Fruit fly (Drosophila melanogaster): ENCODE data around the gene CG13023.

CG13023 gene

dm6 chr3L:16957534-16958396 lies 30.5 kb upstream of the CG13023 start, which contains the start of gene Cpr73D (continued):
- TF ChIP-seq Vsx1 (GFP tag; optimal IDR thresholded peaks at IDR 0.05): peak; percentile 57
- no peak for TF ChIP-seq CG17912 (GFP tag; optimal IDR thresholded peaks at IDR 0.05)
- TF ChIP-seq Spps (tag; optimal IDR thresholded peaks at IDR 0.05): no peak
- TF ChIP-seq CG18476 (GFP tag; optimal IDR thresholded peaks at IDR 0.05): no peak
- no peak for TF ChIP-seq HLH54F (GFP tag; optimal IDR thresholded peaks at IDR 0.05)
- no peak for TF ChIP-seq CG2202 (tag; optimal IDR thresholded peaks at IDR 0.05)
- TF ChIP-seq fd102C (GFP tag; optimal IDR thresholded peaks at IDR 0.05): no peak
- no peak for TF ChIP-seq CG17186 (GFP tag; optimal IDR thresholded peaks at IDR 0.05)
- no peak for TF ChIP-seq pan (optimal IDR thresholded peaks at IDR 0.05)
- peak in 1 of 2 experiments; percentile 7 for TF ChIP-seq pan (GFP tag; optimal IDR thresholded peaks at IDR 0.05 in 1 of 2, IDR thresholded peaks at IDR 0.05 in 1 of 2)
- no peak for TF ChIP-seq gsb-n (tag; optimal IDR thresholded peaks at IDR 0.05)
- TF ChIP-seq HLHmδ (GFP tag; optimal IDR thresholded peaks at IDR 0.05): no peak
- TF ChIP-seq exex (tag; optimal IDR thresholded peaks at IDR 0.05): peak; percentile 68
- TF ChIP-seq CG6175 (GFP tag; IDR thresholded peaks at IDR 0.05): no peak
- TF ChIP-seq CG3838 (GFP tag; optimal IDR thresholded peaks at IDR 0.05): no peak
- no peak for TF ChIP-seq Sox102F (GFP tag; optimal IDR thresholded peaks at IDR 0.05)
- TF ChIP-seq ssp (GFP tag; IDR thresholded peaks at IDR 0.05): no peak
- no peak for TF ChIP-seq CG7556 (GFP tag; optimal IDR thresholded peaks at IDR 0.05)
- TF ChIP-seq knrl (GFP tag; IDR thresholded peaks at IDR 0.05; ENCODE audit: partially characterized antibody): no peak
- no peak for TF ChIP-seq Dp (GFP tag; optimal IDR thresholded peaks at IDR 0.05)

- no peak for TF ChIP-seq ftz-f1 (GFP tag; optimal IDR thresholded peaks at IDR 0.05)
- TF ChIP-seq CG7372 (GFP tag; IDR thresholded peaks at IDR 0.05): peak; percentile 20; the same call in 1 of the 2 replicates
- peak; percentile 65 for TF ChIP-seq CG14050 (GFP tag; IDR thresholded peaks at IDR 0.05)
- peak; percentile 69 for TF ChIP-seq al (GFP tag; IDR thresholded peaks at IDR 0.05)
- TF ChIP-seq CG4404 (GFP tag; IDR thresholded peaks at IDR 0.05): no peak
- peak; percentile 25 for TF ChIP-seq CG12942 (GFP tag; optimal IDR thresholded peaks at IDR 0.05)
- TF ChIP-seq fu2 (GFP tag; optimal IDR thresholded peaks at IDR 0.05): peak; percentile 40
- no peak for TF ChIP-seq CG1233 (GFP tag; optimal IDR thresholded peaks at IDR 0.05)
- peak; percentile 31 for TF ChIP-seq NC2β (GFP tag; optimal IDR thresholded peaks at IDR 0.05)
- peak; percentile 57; the same call in 2 of the 3 replicates for TF ChIP-seq so (GFP tag; IDR thresholded peaks at IDR 0.05)
- no peak for TF ChIP-seq Vsx1 (GFP tag; optimal IDR thresholded peaks at IDR 0.05)
- TF ChIP-seq danr (GFP tag; IDR thresholded peaks at IDR 0.05): peak; percentile 9; the same call in 1 of the 2 replicates
- TF ChIP-seq CG3726 (GFP tag; IDR thresholded peaks at IDR 0.05): no peak
- TF ChIP-seq sens-2 (GFP tag; IDR thresholded peaks at IDR 0.05): no peak
- peak; percentile 44; the same call in 1 of the 2 replicates for TF ChIP-seq CG1024 (GFP tag; IDR thresholded peaks at IDR 0.05)
- no peak for TF ChIP-seq inv (GFP tag; IDR thresholded peaks at IDR 0.05; ENCODE audit: partially characterized antibody)
- peak; percentile 46; the same call in 1 of the 2 replicates for TF ChIP-seq ssp (GFP tag; IDR thresholded peaks at IDR 0.05)
- no peak for TF ChIP-seq dm (GFP tag; optimal IDR thresholded peaks at IDR 0.05)
- peak; percentile 67 for TF ChIP-seq CG18476 (GFP tag; optimal IDR thresholded peaks at IDR 0.05)
- TF ChIP-seq CG4360 (GFP tag; IDR thresholded peaks at IDR 0.05): no peak
- TF ChIP-seq Fer2 (tag; optimal IDR thresholded peaks at IDR 0.05): peak; percentile 31
- TF ChIP-seq tup (GFP tag; optimal IDR thresholded peaks at IDR 0.05): no peak
- no peak for TF ChIP-seq gt (GFP tag; IDR thresholded peaks at IDR 0.05)
- TF ChIP-seq CG30403 (GFP tag; optimal IDR thresholded peaks at IDR 0.05): peak; percentile 49
- TF ChIP-seq CG11456 (GFP tag; IDR thresholded peaks at IDR 0.05): peak; percentile 55; the same call in 1 of the 3 replicates
- TF ChIP-seq Mes4 (GFP tag; optimal IDR thresholded peaks at IDR 0.05): peak; percentile 31
- no peak for TF ChIP-seq wek (GFP tag; optimal IDR thresholded peaks at IDR 0.05)
- TF ChIP-seq maf-S (GFP tag; optimal IDR thresholded peaks at IDR 0.05): no peak
- peak; percentile 62 for TF ChIP-seq mam (GFP tag; optimal IDR thresholded peaks at IDR 0.05)
- peak; percentile 25 for TF ChIP-seq CG12104 (GFP tag; optimal IDR thresholded peaks at IDR 0.05)
Measured at dm6 chr3L:16956768-16957533, 29.7 kb upstream of the CG13023 start.
